Fruit fly (Drosophila melanogaster) whole organism: Measurements from ENCODE around the gene CG31710.

Experiments
- Dll ChIP-seq: fragments of >200 bp; optimal IDR thresholded peaks from 2 replicates; lab custom pipeline; 2017
- EcR ChIP-seq, 2 experiments: fragments of >200 bp; optimal IDR thresholded peaks; 2 replicates each; lab custom pipeline; 2017; ENCODE audit warnings: missing biosample characterization in 2 of 2, missing genetic modification characterization in 2 of 2, missing genetic modification reagents in 2 of 2
- psq ChIP-seq: fragments of >200 bp; optimal IDR thresholded peaks from 2 replicates; lab custom pipeline; 2017

DNA sequence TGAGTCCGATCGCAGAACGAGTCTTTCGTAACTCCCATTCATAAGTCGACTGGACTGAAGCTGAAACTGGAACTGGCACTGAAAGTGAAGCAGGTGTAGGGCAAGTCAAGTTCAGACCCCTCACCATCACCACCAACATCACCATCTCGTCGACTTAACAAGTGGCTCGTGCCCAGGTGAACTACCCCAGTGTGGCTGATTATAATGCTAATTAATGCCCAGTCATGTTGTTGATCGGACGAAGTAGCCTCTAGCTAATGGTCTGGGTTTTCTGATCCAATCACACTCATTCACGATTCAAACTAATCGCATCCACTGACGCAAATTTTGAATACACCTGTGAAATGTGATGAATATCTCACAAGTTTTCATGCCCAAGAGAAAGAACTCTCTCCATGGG lies 23.0 kb upstream of the CG31710 start:
- TF ChIP-seq psq = no peak
- no peak for TF ChIP-seq EcR (GFP tag; optimal IDR thresholded peaks at IDR 0.05; lab: Kevin White, UChicago)
- TF ChIP-seq Dll (lab: Kevin White, UChicago) = no peak
